Fruit fly (Drosophila melanogaster): Measurements from ENCODE around the gene oc.

Gene oc

DNA sequence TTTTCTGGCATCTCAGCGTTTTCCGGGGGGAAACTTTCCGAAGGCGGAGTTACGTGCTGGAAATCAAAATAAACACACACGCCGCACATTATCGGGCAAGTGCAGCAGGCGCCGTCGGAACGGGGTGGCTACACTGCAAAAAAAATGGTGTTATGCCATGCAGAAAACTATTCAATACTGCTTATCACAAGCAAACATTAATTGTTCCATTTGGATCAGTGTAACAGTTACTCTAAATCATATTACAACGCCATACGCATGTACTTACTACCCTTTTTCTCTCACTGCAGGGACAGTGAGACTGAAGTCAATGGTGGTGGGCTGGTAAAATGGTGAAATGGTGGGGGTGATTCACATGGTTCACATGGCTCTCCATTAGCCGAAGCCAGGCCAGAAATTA lies 23.3 kb downstream of the oc start (continued):
- TF ChIP-seq zf30C (GFP tag; optimal IDR thresholded peaks at IDR 0.05) (peak; percentile 77), psq (GFP tag; optimal IDR thresholded peaks at IDR 0.05) (no peak), CG34376 (GFP tag; optimal IDR thresholded peaks at IDR 0.05) (no peak), Awh (GFP tag; IDR thresholded peaks at IDR 0.05) (peak; percentile 62; the same call in 1 of the 2 replicates), gsb-n (tag; optimal IDR thresholded peaks at IDR 0.05) (peak; percentile 81), CG11696 (GFP tag; IDR thresholded peaks at IDR 0.05) (0 out of 2 replicates have a peak, but pooled peaks have one; percentile 20), CG9609 (GFP tag; optimal IDR thresholded peaks at IDR 0.05) (peak; percentile 34), ttk (GFP tag; IDR thresholded peaks at IDR 0.05) (peak; percentile 74), Trl (optimal IDR thresholded peaks at IDR 0.05) (no peak), Trl (GFP tag; optimal IDR thresholded peaks at IDR 0.05) (peak; percentile 73), Ada2b (GFP tag; IDR thresholded peaks at IDR 0.05) (peak; percentile 43; the same call in 1 of the 2 replicates), CG4820 (GFP tag; optimal IDR thresholded peaks at IDR 0.05) (peak; percentile 71), CG11560 (tag; IDR thresholded peaks at IDR 0.05) (peak; percentile 55; the same call in 2 of the 3 replicates), CG12104 (GFP tag; optimal IDR thresholded peaks at IDR 0.05) (no peak), CG2202 (tag; optimal IDR thresholded peaks at IDR 0.05) (peak; percentile 71), CG31365 (tag; optimal IDR thresholded peaks at IDR 0.05) (no peak), Poxn (GFP tag; IDR thresholded peaks at IDR 0.05) (no peak), CG11085 (GFP tag; IDR thresholded peaks at IDR 0.05) (no peak), amos (GFP tag; IDR thresholded peaks at IDR 0.05; ENCODE audit: partially characterized antibody) (no peak), dmrt99B (tag; optimal IDR thresholded peaks at IDR 0.05) (peak; percentile 79), CG9797 (GFP tag; optimal IDR thresholded peaks at IDR 0.05) (no peak), CG14667 (GFP tag; IDR thresholded peaks at IDR 0.05) (peak; percentile 69), nmo (GFP tag; optimal IDR thresholded peaks at IDR 0.05) (peak; percentile 89), ham (GFP tag; IDR thresholded peaks at IDR 0.05) (no peak), pnt (GFP tag; optimal IDR thresholded peaks at IDR 0.05) (peak; percentile 88), CG16779 (GFP tag; IDR thresholded peaks at IDR 0.05) (no peak), CG18011 (GFP tag; optimal IDR thresholded peaks at IDR 0.05) (no peak)

- TF ChIP-seq CG17328 (GFP tag; IDR thresholded peaks at IDR 0.05) (no peak), Gsc (GFP tag; IDR thresholded peaks at IDR 0.05) (no peak), seq (GFP tag; IDR thresholded peaks at IDR 0.05) (peak; percentile 59; the same call in 1 of the 2 replicates), CG4328 (GFP tag; optimal IDR thresholded peaks at IDR 0.05) (no peak), corto (GFP tag; optimal IDR thresholded peaks at IDR 0.05) (no peak), ken (GFP tag; IDR thresholded peaks at IDR 0.05) (no peak), CG3163 (GFP tag; optimal IDR thresholded peaks at IDR 0.05) (peak; percentile 3), CG3838 (GFP tag; optimal IDR thresholded peaks at IDR 0.05) (peak; percentile 20), onecut (GFP tag; IDR thresholded peaks at IDR 0.05) (0 out of 2 replicates have a peak, but pooled peaks have one; percentile 8), zen (tag; optimal IDR thresholded peaks at IDR 0.05) (peak; percentile 60), ara (GFP tag; IDR thresholded peaks at IDR 0.05) (0 out of 2 replicates have a peak, but pooled peaks have one; percentile 5), crol (GFP tag; IDR thresholded peaks at IDR 0.05) (peak; percentile 61), Fer2 (tag; optimal IDR thresholded peaks at IDR 0.05) (no peak), CG7928 (GFP tag; optimal IDR thresholded peaks at IDR 0.05) (no peak), sob (GFP tag; IDR thresholded peaks at IDR 0.05) (peak; percentile 11; the same call in 1 of the 2 replicates), Hr39 (optimal IDR thresholded peaks at IDR 0.05) (no peak), fu2 (GFP tag; optimal IDR thresholded peaks at IDR 0.05) (no peak), otp (GFP tag; IDR thresholded peaks at IDR 0.05) (0 out of 3 replicates have a peak, but pooled peaks have one; percentile 56), Deaf1 (tag; optimal IDR thresholded peaks at IDR 0.05) (peak; percentile 53), CG3726 (GFP tag; IDR thresholded peaks at IDR 0.05) (no peak), ase (GFP tag; IDR thresholded peaks at IDR 0.05) (no peak), CG6791 (GFP tag; IDR thresholded peaks at IDR 0.05; ENCODE audit: partially characterized antibody) (peak; percentile 58; the same call in 2 of the 3 replicates), Dref (GFP tag; IDR thresholded peaks at IDR 0.05) (no peak), bbx (GFP tag; IDR thresholded peaks at IDR 0.05; ENCODE audit: partially characterized antibody) (0 out of 2 replicates have a peak, but pooled peaks have one; percentile 35), pnt (GFP tag; optimal IDR thresholded peaks at IDR 0.05) (no peak), abd-A (tag; optimal IDR thresholded peaks at IDR 0.05) (peak; percentile 92), PHDP (tag; optimal IDR thresholded peaks at IDR 0.05) (no peak)
Measured at dm6 chrX:8624867-8625266, 25.6 kb downstream of the oc start.
